Worm (Caenorhabditis elegans): ENCODE measurements around the gene fem-2.

- TF ChIP-seq tbx-37 (GFP tag; conservative IDR thresholded peaks at IDR 0.05) = no peak
- no peak for TF ChIP-seq ama-1 (optimal IDR thresholded peaks at IDR 0.05)
- TF ChIP-seq pes-1 (GFP tag; IDR thresholded peaks at IDR 0.05) = no peak
- no peak for TF ChIP-seq ets-7 (tag; optimal IDR thresholded peaks at IDR 0.05)
- no peak for TF ChIP-seq hmbx-1 (tag; optimal IDR thresholded peaks at IDR 0.05)
- TF ChIP-seq hmg-4 (GFP tag; optimal IDR thresholded peaks at IDR 0.05) = no peak
- no peak for TF ChIP-seq ceh-13 (GFP tag; optimal IDR thresholded peaks at IDR 0.05)
- TF ChIP-seq hnd-1 (tag; optimal IDR thresholded peaks at IDR 0.05) = no peak
- TF ChIP-seq scrt-1 (GFP tag; IDR thresholded peaks at IDR 0.05) = no peak
- no peak for TF ChIP-seq flt-1 (GFP tag; IDR thresholded peaks at IDR 0.05)
- no peak for TF ChIP-seq sea-1 (GFP tag; conservative IDR thresholded peaks at IDR 0.05)
- no peak for TF ChIP-seq aly-1 (tag; optimal IDR thresholded peaks at IDR 0.05)
These were observed 17.0 kb downstream of the fem-2 start, which contains the start of gene T19C3.2 for ce11 chrIII:617467-617866.

Data from whole organism, early embryonic.